Worm (Caenorhabditis elegans): ENCODE results near the gene fbxa-141.
A peak's percentile ranks its signal among the peaks of the same experiment; 100 is the strongest.

Gene fbxa-141

ce11 chrX:14490486-14490885 is 22.2 kb downstream of the fbxa-141 start:
- TF ChIP-seq nhr-12 (tag; optimal IDR thresholded peaks at IDR 0.05) (no peak), sem-4 (tag; optimal IDR thresholded peaks at IDR 0.05) (no peak), nhr-25 (tag; optimal IDR thresholded peaks at IDR 0.05) (no peak)

ce11 chrX:14489945-14490344 is 22.8 kb downstream of the fbxa-141 start, which contains the start of gene his-24:
Gene his-24, plus strand, starts transcription at chrX:14490094.
- TF ChIP-seq nhr-129 (tag; optimal IDR thresholded peaks at IDR 0.05) (peak; percentile 80), zag-1 (tag; optimal IDR thresholded peaks at IDR 0.05) (peak; percentile 65), egl-27 (tag; optimal IDR thresholded peaks at IDR 0.05) (peak; percentile 28), ama-1 (optimal IDR thresholded peaks at IDR 0.05) (peak; percentile 26), nhr-10 (tag; optimal IDR thresholded peaks at IDR 0.05) (no peak), unc-55 (GFP tag; optimal IDR thresholded peaks at IDR 0.05) (peak; percentile 76), elt-1 (tag; optimal IDR thresholded peaks at IDR 0.05) (no peak), nhr-21 (tag; optimal IDR thresholded peaks at IDR 0.05) (peak; percentile 53), sma-3 (GFP tag; optimal IDR thresholded peaks at IDR 0.05) (peak; percentile 60), mab-5 (tag; optimal IDR thresholded peaks at IDR 0.05) (peak; percentile 50), mbf-1 (tag; optimal IDR thresholded peaks at IDR 0.05) (no peak), nhr-23 (tag; optimal IDR thresholded peaks at IDR 0.05) (no peak), fos-1 (tag; optimal IDR thresholded peaks at IDR 0.05) (peak; percentile 93), ztf-4 (tag; optimal IDR thresholded peaks at IDR 0.05) (peak; percentile 11), nhr-11 (tag; optimal IDR thresholded peaks at IDR 0.05) (no peak), C34F6.9 (tag; optimal IDR thresholded peaks at IDR 0.05) (peak; percentile 63), ceh-82 (tag; optimal IDR thresholded peaks at IDR 0.05) (no peak), nhr-6 (tag; optimal IDR thresholded peaks at IDR 0.05) (peak; percentile 48), lin-11 (tag; optimal IDR thresholded peaks at IDR 0.05) (peak; percentile 53), ceh-16 (tag; optimal IDR thresholded peaks at IDR 0.05) (peak; percentile 63), nhr-237 (tag; optimal IDR thresholded peaks at IDR 0.05) (no peak), lin-13 (GFP tag; optimal IDR thresholded peaks at IDR 0.05) (peak; percentile 73), R02D3.7 (tag; optimal IDR thresholded peaks at IDR 0.05) (no peak), sem-4 (tag; optimal IDR thresholded peaks at IDR 0.05) (peak; percentile 72), ZK546.5 (tag; optimal IDR thresholded peaks at IDR 0.05) (no peak), lsy-2 (tag; optimal IDR thresholded peaks at IDR 0.05) (peak; percentile 20 to 73), ztf-1 (GFP tag; conservative IDR thresholded peaks at IDR 0.05) (no peak), F13H6.1 (tag; optimal IDR thresholded peaks at IDR 0.05) (peak; percentile 58), gmeb-1 (tag; optimal IDR thresholded peaks at IDR 0.05) (peak; percentile 55), snpc-4 (tag; optimal IDR thresholded peaks at IDR 0.05) (peak; percentile 69), unc-62 (GFP tag; optimal IDR thresholded peaks at IDR 0.05) (no peak), sma-9 (GFP tag; optimal IDR thresholded peaks at IDR 0.05) (peak; percentile 87), sma-9 (tag; optimal IDR thresholded peaks at IDR 0.05) (no peak), nhr-25 (tag; optimal IDR thresholded peaks at IDR 0.05) (peak; percentile 85), alr-1 (tag; optimal IDR thresholded peaks at IDR 0.05) (no peak), crh-2 (tag; optimal IDR thresholded peaks at IDR 0.05) (peak; percentile 75), mdl-1 (tag; optimal IDR thresholded peaks at IDR 0.05) (peak in 1 of 2 experiments; percentile 32)

- TF ChIP-seq gmeb-1 (tag; optimal IDR thresholded peaks at IDR 0.05) = no peak
- no peak for TF ChIP-seq nhr-237 (tag; optimal IDR thresholded peaks at IDR 0.05)
- no peak for TF ChIP-seq elt-1 (tag; optimal IDR thresholded peaks at IDR 0.05)
- TF ChIP-seq nhr-21 (tag; optimal IDR thresholded peaks at IDR 0.05) = no peak
- no peak for TF ChIP-seq C34F6.9 (tag; optimal IDR thresholded peaks at IDR 0.05)
- peak; percentile 35 for TF ChIP-seq mab-5 (tag; optimal IDR thresholded peaks at IDR 0.05)
Measured at ce11 chrX:14487832-14488231, 24.9 kb downstream of the fbxa-141 start.

- TF ChIP-seq lin-39 (tag; optimal IDR thresholded peaks at IDR 0.05) (peak; percentile 87), ceh-16 (tag; optimal IDR thresholded peaks at IDR 0.05) (peak; percentile 98), fos-1 (tag; optimal IDR thresholded peaks at IDR 0.05) (no peak), nhr-12 (tag; optimal IDR thresholded peaks at IDR 0.05) (no peak), ZK546.5 (tag; optimal IDR thresholded peaks at IDR 0.05) (no peak), nhr-77 (tag; optimal IDR thresholded peaks at IDR 0.05) (no peak), egl-27 (tag; optimal IDR thresholded peaks at IDR 0.05) (no peak), dmd-4 (tag; optimal IDR thresholded peaks at IDR 0.05) (no peak), ceh-82 (tag; optimal IDR thresholded peaks at IDR 0.05) (no peak), alr-1 (tag; optimal IDR thresholded peaks at IDR 0.05) (no peak), mab-5 (tag; optimal IDR thresholded peaks at IDR 0.05) (peak; percentile 72), gmeb-1 (tag; optimal IDR thresholded peaks at IDR 0.05) (no peak), R02D3.7 (tag; optimal IDR thresholded peaks at IDR 0.05) (no peak), F13H6.1 (tag; optimal IDR thresholded peaks at IDR 0.05) (no peak), ama-1 (optimal IDR thresholded peaks at IDR 0.05) (no peak), sma-9 (GFP tag; optimal IDR thresholded peaks at IDR 0.05) (peak; percentile 23), sma-9 (tag; optimal IDR thresholded peaks at IDR 0.05) (no peak), ztf-1 (GFP tag; conservative IDR thresholded peaks at IDR 0.05) (no peak), nhr-10 (tag; optimal IDR thresholded peaks at IDR 0.05) (no peak), lin-13 (GFP tag; optimal IDR thresholded peaks at IDR 0.05) (no peak), skn-1 (tag; optimal IDR thresholded peaks at IDR 0.05) (no peak), blmp-1 (tag; optimal IDR thresholded peaks at IDR 0.05; ENCODE audit: insufficient read depth) (no peak), nhr-23 (tag; optimal IDR thresholded peaks at IDR 0.05) (no peak), elt-3 (tag; optimal IDR thresholded peaks at IDR 0.05) (no peak), elt-1 (tag; optimal IDR thresholded peaks at IDR 0.05) (no peak), sem-4 (tag; optimal IDR thresholded peaks at IDR 0.05) (no peak), zag-1 (tag; optimal IDR thresholded peaks at IDR 0.05) (no peak), mbf-1 (tag; optimal IDR thresholded peaks at IDR 0.05) (no peak), nhr-25 (tag; optimal IDR thresholded peaks at IDR 0.05) (peak; percentile 51)
Measured at ce11 chrX:14487333-14487732, 25.4 kb downstream of the fbxa-141 start.

Measured in whole organism, L2 larva.